Fruit fly (Drosophila melanogaster): Measurements from ENCODE around the gene CG4199.

dm6 chrX:2098267-2098666, 25.0 kb upstream of the CG4199 start:
- TF ChIP-seq CG10348 (GFP tag; IDR thresholded peaks at IDR 0.05), result no peak
- no peak for TF ChIP-seq CG13204 (GFP tag; optimal IDR thresholded peaks at IDR 0.05)
- TF ChIP-seq Ets98B (GFP tag; IDR thresholded peaks at IDR 0.05), result peak; percentile 36; the same call in 1 of the 2 replicates
- 0 out of 2 replicates have a peak, but pooled peaks have one; percentile 19 for TF ChIP-seq CG12605 (GFP tag; IDR thresholded peaks at IDR 0.05)
- TF ChIP-seq D1 (tag; optimal IDR thresholded peaks at IDR 0.05), result no peak
- no peak for TF ChIP-seq Pif1B (GFP tag; optimal IDR thresholded peaks at IDR 0.05)
- TF ChIP-seq fd96Ca (GFP tag; IDR thresholded peaks at IDR 0.05), result no peak
- TF ChIP-seq CG8159 (tag; optimal IDR thresholded peaks at IDR 0.05), result no peak
- TF ChIP-seq CG15710 (tag; optimal IDR thresholded peaks at IDR 0.05), result no peak
- TF ChIP-seq CG17806 (tag; optimal IDR thresholded peaks at IDR 0.05), result no peak
- TF ChIP-seq Pif1A (GFP tag; optimal IDR thresholded peaks at IDR 0.05), result no peak

Data from whole organism, pupa.